Worm (Caenorhabditis elegans) whole organism, L1 larva: ENCODE data around the gene nhx-6.
"Not testable (repeated sequence)": the region's sequence is repeated elsewhere in the genome, so short reads cannot be mapped to it uniquely, and the experiment has no call there.

Experiments
- C16A3.4 ChIP-seq: fragments of 150-350 bp; optimal IDR thresholded peaks from 2 replicates; lab custom pipeline; 2014; ENCODE audit warnings: missing biosample characterization, missing genetic modification characterization
- F16B12.6 ChIP-seq: fragments of 150-350 bp; optimal IDR thresholded peaks from 2 replicates; lab custom pipeline; 2014; ENCODE audit warnings: missing biosample characterization, missing genetic modification characterization
- Y116A8C.19 ChIP-seq: sonication (generic microtip); optimal IDR thresholded peaks from 2 replicates; lab custom pipeline; 2016; ENCODE audit warnings: missing compliant biosample characterization, missing genetic modification characterization, borderline replicate concordance
- aha-1 ChIP-seq: fragments of 150-350 bp; optimal IDR thresholded peaks from 2 replicates; lab custom pipeline; 2014; ENCODE audit warnings: missing biosample characterization, missing genetic modification characterization
- alr-1 ChIP-seq: fragments of 200-800 bp; sonication (Bioruptor generic); optimal IDR thresholded peaks from 2 replicates; lab custom pipeline; 2018; ENCODE audit warnings: borderline replicate concordance, mild to moderate bottlenecking, missing genetic modification characterization, missing compliant biosample characterization
- aly-2 ChIP-seq: fragments of 150-350 bp; optimal IDR thresholded peaks from 2 replicates; lab custom pipeline; 2014; ENCODE audit warnings: missing biosample characterization, missing genetic modification characterization
- ama-1 ChIP-seq: fragments of 150-350 bp; optimal IDR thresholded peaks from 2 replicates; lab custom pipeline; 2014
- blmp-1 ChIP-seq: fragments of 150-350 bp; optimal IDR thresholded peaks from 2 replicates; lab custom pipeline; 2014; ENCODE audit warnings: missing biosample characterization, missing genetic modification characterization
- ceh-82 ChIP-seq, 3 experiments: fragments of 150-350 bp in 1 of 3; sonication (generic microtip) in 2 of 3; optimal IDR thresholded peaks; 2 replicates each; lab custom pipeline; 2014 to 2017; ENCODE audit warnings: missing biosample characterization in 3 of 3, missing genetic modification characterization in 3 of 3
- ces-1 ChIP-seq: fragments of 150-350 bp; optimal IDR thresholded peaks from 2 replicates; lab custom pipeline; 2014; ENCODE audit warnings: missing biosample characterization, missing genetic modification reagents, missing genetic modification characterization
- dpl-1 ChIP-seq, 3 experiments: fragments of 150-350 bp in 2 of 3; sonication (generic microtip) in 1 of 3; optimal IDR thresholded peaks; 2 replicates each; lab custom pipeline; 2014 to 2017; ENCODE audit warnings: missing biosample characterization in 3 of 3, missing genetic modification characterization in 3 of 3, missing genetic modification reagents in 3 of 3
- egl-13 ChIP-seq: sonication (generic microtip); optimal IDR thresholded peaks from 2 replicates; lab custom pipeline; 2016; ENCODE audit warnings: missing genotype, missing genetic modification reagents, missing genetic modification characterization, missing compliant biosample characterization
- elt-2 ChIP-seq: sonication (generic microtip); optimal IDR thresholded peaks from 2 replicates; lab custom pipeline; 2016; ENCODE audit warnings: missing genetic modification characterization, mild to moderate bottlenecking, inconsistent platforms, missing compliant biosample characterization, missing genetic modification reagents
- fkh-10 ChIP-seq: sonication (generic microtip); optimal IDR thresholded peaks from 2 replicates; lab custom pipeline; 2017; ENCODE audit warnings: missing biosample characterization, missing genetic modification reagents, missing genetic modification characterization
- fkh-4 ChIP-seq: sonication (generic microtip); optimal IDR thresholded peaks from 2 replicates; lab custom pipeline; 2016; ENCODE audit warnings: missing compliant biosample characterization, missing genetic modification characterization, borderline replicate concordance
- fkh-8 ChIP-seq: sonication (generic microtip); optimal IDR thresholded peaks from 2 replicates; lab custom pipeline; 2016; ENCODE audit warnings: mild to moderate bottlenecking, missing genetic modification characterization, missing compliant biosample characterization
- fos-1 ChIP-seq: fragments of 150-350 bp; optimal IDR thresholded peaks from 2 replicates; lab custom pipeline; 2014; ENCODE audit warnings: missing biosample characterization, missing genetic modification characterization
- hlh-17 ChIP-seq: fragments of 200-800 bp; sonication (Bioruptor generic); optimal IDR thresholded peaks from 2 replicates; lab custom pipeline; 2018; ENCODE audit warnings: missing genetic modification characterization, mild to moderate bottlenecking, missing compliant biosample characterization, moderate library complexity, borderline replicate concordance
- hlh-4 ChIP-seq: sonication (generic microtip); optimal IDR thresholded peaks from 2 replicates; lab custom pipeline; 2016; ENCODE audit warnings: mild to moderate bottlenecking, missing genetic modification characterization, missing compliant biosample characterization
- hpl-2 ChIP-seq: fragments of 150-350 bp; optimal IDR thresholded peaks from 2 replicates; lab custom pipeline; 2014; ENCODE audit warnings: missing biosample characterization, missing genetic modification reagents, missing genetic modification characterization
- jun-1 ChIP-seq: fragments of 150-350 bp; optimal IDR thresholded peaks from 2 replicates; lab custom pipeline; 2014; ENCODE audit warnings: missing biosample characterization, missing genetic modification reagents, missing genetic modification characterization
- lin-14 ChIP-seq: fragments of 200-800 bp; sonication (Bioruptor generic); optimal IDR thresholded peaks from 2 replicates; lab custom pipeline; 2018; ENCODE audit warnings: mild to moderate bottlenecking, missing genetic modification characterization, moderate library complexity, missing compliant biosample characterization
- lin-39 ChIP-seq: fragments of 150-350 bp; optimal IDR thresholded peaks from 2 replicates; lab custom pipeline; 2014; ENCODE audit warnings: missing biosample characterization, missing genetic modification reagents, missing genetic modification characterization
- mef-2 ChIP-seq: fragments of 150-350 bp; optimal IDR thresholded peaks from 2 replicates; lab custom pipeline; 2014; ENCODE audit warnings: missing biosample characterization, missing genetic modification characterization
- nhr-12 ChIP-seq: sonication (generic microtip); optimal IDR thresholded peaks from 2 replicates; lab custom pipeline; 2017; ENCODE audit warnings: missing biosample characterization, missing genetic modification characterization
- nhr-47 ChIP-seq: sonication (generic microtip); optimal IDR thresholded peaks from 2 replicates; lab custom pipeline; 2016; ENCODE audit warnings: mild to moderate bottlenecking, missing genetic modification characterization, moderate library complexity, missing compliant biosample characterization
- nhr-71 ChIP-seq: sonication (generic microtip); optimal IDR thresholded peaks from 2 replicates; lab custom pipeline; 2016; ENCODE audit warnings: mild to moderate bottlenecking, missing genetic modification characterization, moderate library complexity, missing compliant biosample characterization
- nhr-84 ChIP-seq: sonication (generic microtip); optimal IDR thresholded peaks from 2 replicates; lab custom pipeline; 2017; ENCODE audit warnings: missing biosample characterization, missing genetic modification characterization
- pag-3 ChIP-seq: sonication (generic microtip); optimal IDR thresholded peaks from 2 replicates; lab custom pipeline; 2017; ENCODE audit warnings: missing genetic modification characterization, mild to moderate bottlenecking, missing compliant biosample characterization, antibody characterized with exemption, borderline replicate concordance; ENCODE audit not compliant: insufficient read depth
- pax-3 ChIP-seq: fragments of 200-800 bp; sonication (Bioruptor generic); optimal IDR thresholded peaks from 2 replicates; lab custom pipeline; 2018; ENCODE audit warnings: mild to moderate bottlenecking, missing genetic modification characterization, moderate library complexity, missing compliant biosample characterization
- pqm-1 ChIP-seq: sonication (generic microtip); optimal IDR thresholded peaks from 3 replicates; lab custom pipeline; 2017; ENCODE audit warnings: missing biosample characterization, missing genetic modification characterization
- skn-1 ChIP-seq: fragments of 150-350 bp; optimal IDR thresholded peaks from 2 replicates; lab custom pipeline; 2014; ENCODE audit warnings: missing biosample characterization, missing genetic modification characterization
- swsn-7 ChIP-seq: sonication (generic microtip); optimal IDR thresholded peaks from 2 replicates; lab custom pipeline; 2016; ENCODE audit warnings: missing genetic modification characterization, missing compliant biosample characterization
- unc-130 ChIP-seq: fragments of 150-350 bp; optimal IDR thresholded peaks from 2 replicates; lab custom pipeline; 2017; ENCODE audit warnings: missing biosample characterization, missing genetic modification characterization, inconsistent platforms
- unc-86 ChIP-seq: sonication (generic microtip); optimal IDR thresholded peaks from 2 replicates; lab custom pipeline; 2016; ENCODE audit warnings: missing genetic modification characterization, missing compliant biosample characterization
- ztf-4 ChIP-seq: fragments of 150-350 bp; optimal IDR thresholded peaks from 2 replicates; lab custom pipeline; 2014; ENCODE audit warnings: missing biosample characterization, missing genetic modification characterization

nhx-6 gene

DNA sequence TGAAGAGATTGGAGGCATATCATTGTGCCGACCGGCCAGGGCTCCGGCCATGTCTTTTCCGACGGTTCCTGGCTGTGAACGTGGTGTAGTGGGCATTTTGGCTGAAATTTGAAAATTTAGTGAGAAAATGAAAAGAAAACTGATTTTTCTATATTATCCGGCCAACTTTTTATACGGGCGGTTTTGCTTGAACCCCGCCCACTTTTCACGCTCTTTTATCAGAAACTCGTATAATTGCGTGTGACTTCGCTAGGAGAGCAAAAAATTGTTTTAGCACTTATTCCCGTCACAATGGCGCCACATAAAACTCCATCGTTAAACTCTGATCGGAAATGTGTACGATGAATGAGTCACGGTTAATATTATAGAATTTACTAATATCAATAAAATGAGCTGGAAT, 38.4 kb upstream of the nhx-6 start, which contains the start of gene C08E3.13:
C08E3.13 (minus strand) TSS at position 101 of the 400 bp plus-strand sequence.
- TF ChIP-seq pqm-1 (tag; lab: Kevin White, UChicago); dpl-1 (GFP tag; optimal IDR thresholded peaks at IDR 0.05; lab: Kevin White, UChicago); unc-130 (tag; lab: Kevin White, UChicago): not testable (repeated sequence)
- TF ChIP-seq, all 84 proteins: peak for 0; not testable (repeated sequence) for 84

DNA sequence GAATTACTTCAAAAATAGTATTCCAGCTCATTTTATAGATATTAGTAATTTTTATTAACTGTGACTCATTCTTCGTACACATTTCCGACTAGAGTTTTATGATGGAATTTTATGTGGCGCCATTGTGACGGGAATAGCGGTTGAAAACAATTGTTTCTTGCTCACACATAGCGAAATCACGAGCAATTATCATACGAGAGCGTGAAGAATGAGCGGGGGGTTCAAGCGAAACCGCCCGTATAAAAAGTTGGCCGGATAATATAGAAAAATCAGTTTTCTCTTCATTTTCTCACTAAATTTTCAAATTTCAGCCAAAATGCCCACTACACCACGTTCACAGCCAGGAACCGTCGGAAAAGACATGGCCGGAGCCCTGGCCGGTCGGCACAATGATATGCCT, 37.1 kb upstream of the nhx-6 start, which contains the start of gene C08E3.1:
C08E3.1 (plus strand) TSS at position 301 of the 400 bp plus-strand sequence.
- TF ChIP-seq blmp-1, alr-1, hlh-4 (tag; lab: Kevin White, UChicago): not testable (repeated sequence)

DNA sequence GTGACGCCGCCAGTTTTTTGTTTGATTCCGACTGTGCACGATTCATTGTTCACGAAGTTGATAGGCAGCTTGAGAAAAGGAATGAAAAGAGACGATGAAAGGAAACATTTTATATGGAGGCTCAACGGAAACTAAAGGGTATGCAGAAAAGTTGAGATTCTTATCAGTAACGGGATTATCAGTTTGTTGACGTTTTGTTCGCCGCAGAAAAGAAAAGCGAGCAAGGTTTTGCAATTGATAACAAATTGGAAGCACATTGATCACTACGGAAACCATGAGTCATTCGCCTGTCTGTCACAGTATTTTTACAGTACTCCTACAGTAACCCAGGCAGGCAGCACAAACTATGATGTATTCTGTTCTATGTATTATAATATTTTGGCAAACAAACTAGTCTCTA, 34.7 kb upstream of the nhx-6 start:
- TF ChIP-seq ama-1 (lab: Kevin White, UChicago): no peak
- TF ChIP-seq unc-86: no peak
- peak; percentile 15 for TF ChIP-seq jun-1 (tag; lab: Kevin White, UChicago)
- TF ChIP-seq mef-2 (tag; lab: Kevin White, UChicago): no peak
- no peak for TF ChIP-seq fkh-10 (GFP tag; lab: Kevin White, UChicago)
- TF ChIP-seq hpl-2 (GFP tag; lab: Kevin White, UChicago): no peak
- TF ChIP-seq lin-14 (GFP tag; lab: Kevin White, UChicago): no peak
- TF ChIP-seq blmp-1 (tag; lab: Kevin White, UChicago): no peak
- peak; percentile 90 for TF ChIP-seq elt-2
- TF ChIP-seq ces-1 (GFP tag; lab: Kevin White, UChicago): no peak
- no peak for TF ChIP-seq nhr-84 (tag; lab: Kevin White, UChicago)
- TF ChIP-seq, all 84 proteins: peak for 2

DNA sequence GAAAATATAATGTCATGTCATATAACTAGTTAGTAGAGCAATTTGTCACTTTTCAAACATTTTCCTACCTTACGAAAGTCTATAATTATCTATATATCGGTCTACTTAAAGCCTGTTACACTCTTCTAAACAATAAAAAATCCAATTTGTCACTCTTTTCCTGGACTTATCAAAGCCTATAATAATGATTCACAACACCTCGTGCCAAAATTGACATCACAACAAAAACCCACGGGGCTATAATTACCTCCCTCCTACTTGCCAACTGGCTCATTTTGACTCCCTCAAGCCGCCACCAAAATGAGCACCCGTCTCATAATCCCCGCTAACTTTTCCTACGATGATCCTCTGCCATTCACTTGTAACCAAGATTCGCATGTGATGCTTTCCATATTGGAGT, 34.2 kb upstream of the nhx-6 start, which contains the start of gene srg-20:
srg-20 (plus strand) TSS at position 301 of the 400 bp plus-strand sequence.
- not testable (repeated sequence) for TF ChIP-seq alr-1, C16A3.4, fkh-4 (tag; lab: Kevin White, UChicago)

DNA sequence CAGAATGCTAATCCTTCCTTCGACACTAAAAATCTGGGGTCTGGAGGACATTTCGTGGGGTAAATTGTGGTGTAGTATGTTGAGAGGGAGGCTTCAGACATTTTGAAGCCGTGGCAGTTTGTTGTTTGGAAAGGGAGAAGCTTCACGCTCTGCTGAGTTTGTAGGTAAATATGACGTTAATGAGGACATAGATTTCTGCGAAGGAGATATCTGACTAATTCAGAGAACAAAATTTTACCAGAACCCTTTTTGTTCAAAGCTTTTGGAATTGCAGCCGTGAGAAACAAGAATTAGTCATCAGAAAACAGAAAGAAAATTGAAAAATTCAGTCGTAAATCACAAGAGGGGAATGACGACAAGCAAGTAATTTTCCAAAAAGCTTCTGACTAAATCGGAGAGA, 30.1 kb upstream of the nhx-6 start, which contains the start of gene srh-72:
srh-72 (minus strand) TSS at position 101 of the 400 bp plus-strand sequence.
- no peak for TF ChIP-seq elt-2
- TF ChIP-seq fkh-8 (tag; lab: Kevin White, UChicago): peak; percentile 62

DNA sequence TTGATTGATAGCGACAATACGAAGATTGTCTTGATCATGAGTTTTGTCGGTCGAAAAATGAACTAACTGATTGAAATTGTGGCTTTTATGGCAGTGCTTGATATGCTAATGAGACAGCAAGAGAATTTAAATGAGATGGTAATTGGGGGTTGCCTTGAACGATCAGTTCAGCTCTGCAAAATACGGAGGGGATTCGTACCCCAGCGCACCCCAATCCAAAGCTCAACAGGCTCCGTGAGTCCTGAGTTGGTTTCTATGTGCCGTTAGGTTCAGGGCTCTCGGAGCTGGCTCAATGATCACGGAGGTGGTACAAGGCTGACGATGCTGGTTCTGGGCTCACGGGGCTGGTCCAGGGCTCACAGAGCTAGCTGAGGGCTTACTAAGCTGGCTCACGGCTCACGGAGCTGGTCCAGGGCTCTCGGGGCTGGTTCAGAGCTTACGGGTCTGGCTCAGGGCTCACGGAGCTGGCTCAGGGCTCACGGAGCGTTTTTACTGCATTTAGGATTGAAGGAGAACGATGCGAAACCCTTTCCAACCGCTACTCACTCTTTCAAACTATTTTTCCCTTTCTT, 25.8 kb upstream of the nhx-6 start, which contains the start of gene ZC204.6:
ZC204.6 (minus strand) TSS at position 51 of the 572 bp plus-strand sequence.
- TF ChIP-seq ceh-82 (tag; optimal IDR thresholded peaks at IDR 0.05; lab: Kevin White, UChicago) (no peak), nhr-47 (no peak), fos-1 (tag; lab: Kevin White, UChicago) (no peak)
- TF ChIP-seq, all 84 proteins: peak for 0

DNA sequence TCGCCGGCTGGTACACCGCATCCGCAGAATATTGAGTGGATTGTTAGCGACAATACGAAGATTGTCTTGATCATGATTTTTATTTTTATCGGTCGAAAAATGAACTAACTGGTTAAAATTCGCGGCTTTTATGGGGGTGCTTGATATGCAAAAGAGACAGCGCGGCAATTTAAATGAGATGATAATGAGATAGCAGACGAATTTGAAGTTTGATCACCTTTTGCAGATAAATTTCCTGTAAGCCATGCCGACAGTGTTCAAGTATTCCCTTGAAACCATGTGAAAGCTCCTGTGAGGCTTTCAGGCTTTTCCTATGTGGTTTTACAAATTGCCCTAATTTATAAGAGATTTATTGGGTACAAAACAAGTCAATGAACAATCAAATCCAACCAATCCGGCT, 24.4 kb upstream of the nhx-6 start, which contains the start of gene ZC204.17:
ZC204.17 (minus strand) TSS at position 101 of the 400 bp plus-strand sequence.
- TF ChIP-seq pax-3 (tag; lab: Kevin White, UChicago): no peak
- TF ChIP-seq, all 84 proteins: peak for 0

DNA sequence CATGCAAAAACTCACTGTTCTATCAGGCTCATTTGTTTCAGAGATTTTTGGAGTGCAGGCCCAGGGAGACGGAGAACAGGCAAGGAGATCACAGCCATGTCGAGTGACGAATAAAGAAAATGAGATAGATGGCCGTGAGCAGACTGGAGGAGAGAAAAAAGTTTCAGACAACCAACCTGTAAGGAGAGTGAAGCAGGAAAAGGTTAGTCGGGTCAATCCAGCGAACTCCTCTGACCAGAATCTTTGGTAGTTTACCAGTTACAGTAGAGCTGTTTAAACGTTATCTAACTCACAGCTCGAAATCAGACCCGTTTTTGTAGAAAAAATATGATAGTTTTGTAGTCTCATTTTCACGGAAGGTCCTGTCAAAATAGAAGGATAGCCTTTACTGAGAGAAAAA, 21.9 kb upstream of the nhx-6 start, which contains the start of gene fbxb-21:
fbxb-21 (minus strand) TSS at position 101 of the 400 bp plus-strand sequence.
- TF ChIP-seq hlh-17 (GFP tag; lab: Kevin White, UChicago) (no peak), fkh-8 (tag; lab: Kevin White, UChicago) (no peak), aly-2 (tag; lab: Kevin White, UChicago) (no peak), skn-1 (tag; lab: Kevin White, UChicago) (no peak), nhr-12 (no peak), ztf-4 (no peak), lin-39 (tag; lab: Kevin White, UChicago) (no peak), fos-1 (tag; lab: Kevin White, UChicago) (no peak), Y116A8C.19 (tag; lab: Kevin White, UChicago) (no peak), egl-13 (no peak), nhr-71 (tag; lab: Kevin White, UChicago) (no peak), swsn-7 (tag; lab: Kevin White, UChicago) (no peak), aha-1 (tag; lab: Kevin White, UChicago) (no peak), pag-3 (no peak), F16B12.6 (tag; lab: Kevin White, UChicago) (no peak)
